Worm (Caenorhabditis elegans) whole organism, young adult: Measurements from ENCODE around the gene srd-38.

Source experiments
- F10E7.11 ChIP-seq: sonication (generic microtip); optimal IDR thresholded peaks from 2 replicates; lab custom pipeline; 2017; ENCODE audit warnings: mild to moderate bottlenecking, missing genetic modification characterization, moderate library complexity, missing compliant biosample characterization
- ama-1 ChIP-seq, 3 experiments: fragments of 150-350 bp in 1 of 3; sonication (generic microtip) in 2 of 3; optimal IDR thresholded peaks; 2 replicates each; lab custom pipeline; 2014 to 2018; ENCODE audit warnings: missing biosample characterization in 2 of 3, missing genetic modification characterization in 2 of 3, missing genetic modification reagents in 2 of 3
- nfya-1 ChIP-seq: sonication (generic microtip); optimal IDR thresholded peaks from 2 replicates; lab custom pipeline; 2017; ENCODE audit warnings: antibody characterized with exemption, missing compliant biosample characterization, missing genetic modification characterization, borderline replicate concordance; ENCODE audit not compliant: insufficient read depth
- ztf-28 ChIP-seq: fragments of 200-800 bp; sonication (Bioruptor generic); IDR thresholded peaks from 2 replicates; pipeline ENCODE4 v1.3.6; 2022; ENCODE audit warnings: missing genetic modification reagents, missing genetic modification characterization, missing compliant biosample characterization

ce11 chrX:13286533-13286932, 5.1 kb upstream of the srd-38 start, which contains the start of gene R04D3.2:
- no peak for TF ChIP-seq ztf-28 (GFP tag; lab: Robert Waterston, UW)
- no peak for TF ChIP-seq nfya-1 (tag; lab: Kevin White, UChicago)
- no peak for TF ChIP-seq F10E7.11 (tag; lab: Kevin White, UChicago)
- no peak for TF ChIP-seq ama-1 (optimal IDR thresholded peaks at IDR 0.05; lab: Kevin White, UChicago)
- no peak for TF ChIP-seq ama-1 (GFP tag; optimal IDR thresholded peaks at IDR 0.05; lab: Kevin White, UChicago)
